Fruit fly (Drosophila melanogaster) Kc167 (cell line): ENCODE data around the gene CG34334.

Source experiments
- Myc ChIP-seq: fragments of >200 bp; optimal IDR thresholded peaks from 2 replicates; lab custom pipeline; 2017; ENCODE audit warnings: missing external identifiers
- Sin3A ChIP-seq: fragments of >200 bp; optimal IDR thresholded peaks from 2 replicates; lab custom pipeline; 2018; ENCODE audit warnings: missing external identifiers
- h ChIP-seq: fragments of >200 bp; optimal IDR thresholded peaks from 3 replicates; lab custom pipeline; 2018; ENCODE audit warnings: missing external identifiers
- insv ChIP-seq: fragments of >200 bp; optimal IDR thresholded peaks from 3 replicates; lab custom pipeline; 2018; ENCODE audit warnings: missing external identifiers
- psq ChIP-seq: fragments of >200 bp; optimal IDR thresholded peaks from 2 replicates; lab custom pipeline; 2017; ENCODE audit warnings: missing external identifiers
- ttk ChIP-seq: sonication (Bioruptor generic); optimal IDR thresholded peaks from 2 replicates; lab custom pipeline; 2017; ENCODE audit warnings: missing external identifiers

dm6 chrX:22859286-22859685 lies 13.3 kb upstream of the CG34334 start:
- TF ChIP-seq ttk (lab: Kevin White, UChicago) (no peak), Myc (no peak), psq (lab: Kevin White, UChicago) (no peak), h (lab: Kevin White, UChicago) (no peak), insv (lab: Kevin White, UChicago) (no peak), Sin3A (lab: Kevin White, UChicago) (no peak)
